Fruit fly (Drosophila melanogaster): ENCODE data around the gene CG4338.

- no peak for TF ChIP-seq CG8478 (optimal IDR thresholded peaks at IDR 0.05)
- TF ChIP-seq EcR (GFP tag; optimal IDR thresholded peaks at IDR 0.05): no peak
- no peak for TF ChIP-seq Dll (optimal IDR thresholded peaks at IDR 0.05)
- TF ChIP-seq psq (optimal IDR thresholded peaks at IDR 0.05): no peak
- no peak for TF ChIP-seq usp (GFP tag; optimal IDR thresholded peaks at IDR 0.05)
Measured at dm6 chr3R:15230285-15230684, 45.0 kb upstream of the CG4338 start, which contains the start of gene CG34316.

Data from whole organism.